Fruit fly (Drosophila melanogaster) whole organism, embryonic: ENCODE results near the gene SNRPG.
A peak's percentile ranks its signal among the peaks of the same experiment; 100 is the strongest.

Experiments used
- BEAF-32 ChIP-seq: fragments of 200-800 bp; sonication (Bioruptor generic); optimal IDR thresholded peaks from 3 replicates; lab custom pipeline; 2017; ENCODE audit warnings: missing biosample characterization, missing genetic modification characterization, mild to moderate bottlenecking, moderate library complexity, missing genetic modification reagents
- CG10209 ChIP-seq: fragments of 200-800 bp; sonication (Bioruptor generic); optimal IDR thresholded peaks from 3 replicates; lab custom pipeline; 2017; ENCODE audit warnings: missing biosample characterization, mild to moderate bottlenecking, missing genetic modification characterization, missing genetic modification reagents
- CG10543 ChIP-seq: fragments of 200-800 bp; sonication (Bioruptor generic); optimal IDR thresholded peaks from 3 replicates; lab custom pipeline; 2017; ENCODE audit warnings: missing biosample characterization, mild to moderate bottlenecking, missing genetic modification characterization, moderate library complexity
- CG11696 ChIP-seq: fragments of 200-800 bp; sonication (Bioruptor generic); IDR thresholded peaks from 2 replicates; pipeline ENCODE4 v1.3.6; 2022; ENCODE audit warnings: missing biosample characterization, missing genetic modification characterization
- CG12942 ChIP-seq: fragments of 200-800 bp; sonication (Bioruptor generic); optimal IDR thresholded peaks from 3 replicates; lab custom pipeline; 2016; ENCODE audit warnings: missing biosample characterization, missing genetic modification characterization
- CG13624 ChIP-seq: fragments of 200-800 bp; sonication (Bioruptor generic); optimal IDR thresholded peaks from 2 replicates; lab custom pipeline; 2016; ENCODE audit warnings: missing biosample characterization, missing genetic modification characterization
- CG13894 ChIP-seq: fragments of 200-800 bp; sonication (Bioruptor generic); optimal IDR thresholded peaks from 3 replicates; lab custom pipeline; 2018; ENCODE audit warnings: missing biosample characterization, mild to moderate bottlenecking, missing genetic modification characterization, moderate library complexity
- CG14710 ChIP-seq: fragments of 200-800 bp; sonication (Bioruptor generic); optimal IDR thresholded peaks from 3 replicates; lab custom pipeline; 2019; ENCODE audit warnings: missing biosample characterization, mild to moderate bottlenecking, missing genetic modification characterization, moderate library complexity
- CG16815 ChIP-seq: fragments of 200-800 bp; sonication (Bioruptor generic); optimal IDR thresholded peaks from 3 replicates; lab custom pipeline; 2017; ENCODE audit warnings: missing biosample characterization, mild to moderate bottlenecking, missing genetic modification characterization
- CG17802 ChIP-seq: fragments of 200-800 bp; sonication (Bioruptor generic); optimal IDR thresholded peaks from 2 replicates; lab custom pipeline; 2018; ENCODE audit warnings: missing biosample characterization, mild to moderate bottlenecking, missing genetic modification characterization, moderate library complexity
- CG18476 ChIP-seq: fragments of 200-800 bp; sonication (Bioruptor generic); optimal IDR thresholded peaks from 2 replicates; lab custom pipeline; 2016; ENCODE audit warnings: missing biosample characterization, mild to moderate bottlenecking, missing genetic modification characterization
- CG34224 ChIP-seq: fragments of 200-800 bp; sonication (Bioruptor generic); IDR thresholded peaks from 3 replicates; pipeline ENCODE4 v1.3.6; 2022; ENCODE audit warnings: missing biosample characterization, missing genetic modification characterization; ENCODE audit not compliant: partially characterized antibody
- CG43689 ChIP-seq: fragments of 200-800 bp; sonication (Bioruptor generic); IDR thresholded peaks from 2 replicates; pipeline ENCODE4 v1.3.6; 2022; ENCODE audit warnings: missing biosample characterization, missing genetic modification characterization
- CG4707 ChIP-seq: fragments of 200-800 bp; sonication (Bioruptor generic); optimal IDR thresholded peaks from 2 replicates; lab custom pipeline; 2018; ENCODE audit warnings: missing biosample characterization, mild to moderate bottlenecking, missing genetic modification characterization, moderate library complexity
- CG9215 ChIP-seq: fragments of 200-800 bp; sonication (Bioruptor generic); IDR thresholded peaks from 2 replicates; pipeline ENCODE4 v1.3.6; 2022; ENCODE audit warnings: missing biosample characterization, missing genetic modification characterization
- CG9609 ChIP-seq: fragments of 200-800 bp; sonication (Bioruptor generic); optimal IDR thresholded peaks from 3 replicates; lab custom pipeline; 2016; ENCODE audit warnings: missing biosample characterization, missing genetic modification characterization
- CG9727 ChIP-seq: fragments of 200-800 bp; sonication (Bioruptor generic); optimal IDR thresholded peaks from 3 replicates; lab custom pipeline; 2017; ENCODE audit warnings: missing biosample characterization, mild to moderate bottlenecking, missing genetic modification characterization
- CG9797 ChIP-seq: fragments of 200-800 bp; sonication (Bioruptor generic); optimal IDR thresholded peaks from 3 replicates; lab custom pipeline; 2018; ENCODE audit warnings: missing biosample characterization, mild to moderate bottlenecking, missing genetic modification characterization
- Camta ChIP-seq: fragments of 200-800 bp; sonication (Bioruptor generic); optimal IDR thresholded peaks from 2 replicates; lab custom pipeline; 2016; ENCODE audit warnings: missing biosample characterization, missing genetic modification characterization
- CoRest ChIP-seq: fragments of 200-800 bp; sonication (Bioruptor generic); optimal IDR thresholded peaks from 3 replicates; lab custom pipeline; 2018; ENCODE audit warnings: missing biosample characterization, mild to moderate bottlenecking, missing genetic modification characterization, moderate library complexity
- CrebB ChIP-seq: fragments of 200-800 bp; sonication (Bioruptor generic); optimal IDR thresholded peaks from 3 replicates; lab custom pipeline; 2018; ENCODE audit warnings: missing biosample characterization, mild to moderate bottlenecking, missing genetic modification characterization
- Drgx ChIP-seq: fragments of 200-800 bp; sonication (Bioruptor generic); IDR thresholded peaks from 2 replicates; pipeline ENCODE4 v1.3.6; 2022; ENCODE audit warnings: missing biosample characterization, missing genetic modification characterization
- Fer1 ChIP-seq: fragments of 200-800 bp; sonication (Bioruptor generic); optimal IDR thresholded peaks from 2 replicates; lab custom pipeline; 2017; ENCODE audit warnings: missing biosample characterization, mild to moderate bottlenecking, missing genetic modification characterization
- Fer3 ChIP-seq: fragments of 200-800 bp; sonication (Bioruptor generic); optimal IDR thresholded peaks from 2 replicates; lab custom pipeline; 2018; ENCODE audit warnings: missing biosample characterization, mild to moderate bottlenecking, missing genetic modification characterization, moderate library complexity
- Hsf ChIP-seq: fragments of 200-800 bp; sonication (Bioruptor generic); optimal IDR thresholded peaks from 3 replicates; lab custom pipeline; 2016; ENCODE audit warnings: missing biosample characterization, missing genetic modification characterization
- al ChIP-seq: fragments of 200-800 bp; sonication (Bioruptor generic); IDR thresholded peaks from 2 replicates; pipeline ENCODE4 v1.3.6; 2022; ENCODE audit warnings: missing biosample characterization, missing genetic modification characterization
- ash1 ChIP-seq: fragments of 200-800 bp; sonication (Bioruptor generic); optimal IDR thresholded peaks from 2 replicates; lab custom pipeline; 2018; ENCODE audit warnings: missing biosample characterization, mild to moderate bottlenecking, missing genetic modification characterization
- bcd ChIP-seq: fragments of 200-800 bp; sonication (Bioruptor generic); optimal IDR thresholded peaks from 2 replicates; lab custom pipeline; 2017; ENCODE audit warnings: missing biosample characterization, mild to moderate bottlenecking, missing genetic modification characterization
- bsh ChIP-seq, 2 experiments: fragments of 200-800 bp; sonication (Bioruptor generic); optimal IDR thresholded peaks; 2 replicates each; lab custom pipeline; 2017 to 2018; ENCODE audit warnings: mild to moderate bottlenecking in 2 of 2, missing biosample characterization in 2 of 2, missing genetic modification characterization in 2 of 2, moderate library complexity in 1 of 2
- dmrt11E ChIP-seq: fragments of 200-800 bp; sonication (Bioruptor generic); optimal IDR thresholded peaks from 3 replicates; lab custom pipeline; 2018; ENCODE audit warnings: missing biosample characterization, mild to moderate bottlenecking, missing genetic modification characterization, moderate library complexity
- en ChIP-seq: fragments of 200-800 bp; sonication (Bioruptor generic); optimal IDR thresholded peaks from 2 replicates; lab custom pipeline; 2016; ENCODE audit warnings: missing biosample characterization, missing genetic modification characterization
- ftz-f1 ChIP-seq: fragments of 200-800 bp; sonication (Bioruptor generic); optimal IDR thresholded peaks from 2 replicates; lab custom pipeline; 2016; ENCODE audit warnings: missing biosample characterization, missing genetic modification characterization
- kay ChIP-seq: fragments of 200-800 bp; sonication (Bioruptor generic); optimal IDR thresholded peaks from 2 replicates; lab custom pipeline; 2016; ENCODE audit warnings: missing biosample characterization, missing genetic modification characterization
- ken ChIP-seq: fragments of 200-800 bp; sonication (Bioruptor generic); IDR thresholded peaks from 3 replicates; pipeline ENCODE4 v1.3.6; 2022; ENCODE audit warnings: missing biosample characterization, missing genetic modification characterization
- kni ChIP-seq: fragments of 200-800 bp; sonication (Bioruptor generic); optimal IDR thresholded peaks from 3 replicates; lab custom pipeline; 2017; ENCODE audit warnings: mild to moderate bottlenecking, missing biosample characterization, missing genetic modification reagents, missing genetic modification characterization
- lbe ChIP-seq: fragments of 200-800 bp; sonication (Bioruptor generic); optimal IDR thresholded peaks from 2 replicates; lab custom pipeline; 2016; ENCODE audit warnings: missing biosample characterization, mild to moderate bottlenecking, missing genetic modification characterization
- lola ChIP-seq, 3 experiments: fragments of >200 bp in 2 of 3; fragments of 200-800 bp in 1 of 3; sonication (Bioruptor generic) in 1 of 3; optimal IDR thresholded peaks; 2 replicates each; lab custom pipeline; 2017 to 2019; ENCODE audit warnings: missing biosample characterization in 3 of 3, missing genetic modification characterization in 3 of 3, mild to moderate bottlenecking in 1 of 3, moderate library complexity in 1 of 3
- mam ChIP-seq: fragments of 200-800 bp; sonication (Bioruptor generic); optimal IDR thresholded peaks from 3 replicates; lab custom pipeline; 2016; ENCODE audit warnings: missing biosample characterization, missing genetic modification characterization
- pfk ChIP-seq: fragments of 200-800 bp; sonication (Bioruptor generic); optimal IDR thresholded peaks from 2 replicates; lab custom pipeline; 2018; ENCODE audit warnings: missing biosample characterization, mild to moderate bottlenecking, missing genetic modification characterization, moderate library complexity
- row ChIP-seq: fragments of 200-800 bp; sonication (Bioruptor generic); IDR thresholded peaks from 3 replicates; pipeline ENCODE4 v1.3.6; 2022; ENCODE audit warnings: missing biosample characterization, missing genetic modification characterization
- sima ChIP-seq: fragments of 200-800 bp; sonication (Bioruptor generic); optimal IDR thresholded peaks from 2 replicates; lab custom pipeline; 2016; ENCODE audit warnings: missing biosample characterization, missing genetic modification characterization
- slp2 ChIP-seq: fragments of 200-800 bp; sonication (Bioruptor generic); optimal IDR thresholded peaks from 2 replicates; lab custom pipeline; 2016; ENCODE audit warnings: missing biosample characterization, missing genetic modification characterization
- vvl ChIP-seq: fragments of 200-800 bp; sonication (Bioruptor generic); IDR thresholded peaks from 2 replicates; pipeline ENCODE4 v1.3.6; 2022; ENCODE audit warnings: missing biosample characterization, missing genetic modification characterization

Gene SNRPG

dm6 chrX:16633181-16633957 is 6.8 kb downstream of the SNRPG start (continued):
- TF ChIP-seq CG10543 (GFP tag; lab: Kevin White, UChicago) = no peak
- no peak for TF ChIP-seq ken
- no peak for TF ChIP-seq CG18476 (GFP tag; lab: Kevin White, UChicago)
- TF ChIP-seq CG12942 (GFP tag; lab: Kevin White, UChicago) = no peak
- peak; percentile 4 for TF ChIP-seq CG10209 (GFP tag; lab: Kevin White, UChicago)
- no peak for TF ChIP-seq mam (GFP tag; lab: Kevin White, UChicago)
- TF ChIP-seq vvl (GFP tag; lab: Robert Waterston, UW) = peak; percentile 40; the same call in 1 of the 2 replicates
- TF ChIP-seq CG9727 (GFP tag; lab: Kevin White, UChicago) = peak; percentile 28
- TF ChIP-seq Fer3 (tag; lab: Kevin White, UChicago) = no peak
- no peak for TF ChIP-seq Camta (GFP tag; lab: Kevin White, UChicago)
- TF ChIP-seq Fer1 (GFP tag; lab: Kevin White, UChicago) = no peak
- peak; percentile 28; the same call in 1 of the 2 replicates for TF ChIP-seq Drgx (GFP tag; lab: Robert Waterston, UW)
- peak in 1 of 2 experiments; percentile 56 for TF ChIP-seq bsh (GFP tag; optimal IDR thresholded peaks at IDR 0.05; lab: Kevin White, UChicago)
- no peak for TF ChIP-seq CG43689
- TF ChIP-seq lbe (GFP tag; lab: Kevin White, UChicago) = no peak
- no peak for TF ChIP-seq en (GFP tag; lab: Kevin White, UChicago)
- peak; percentile 47; the same call in 1 of the 2 replicates for TF ChIP-seq CG11696 (GFP tag; lab: Robert Waterston, UW)
- no peak for TF ChIP-seq slp2 (GFP tag; lab: Kevin White, UChicago)
- TF ChIP-seq dmrt11E (tag; lab: Kevin White, UChicago) = peak; percentile 4
- no peak for TF ChIP-seq CG14710 (tag; lab: Kevin White, UChicago)
- TF ChIP-seq row = peak; percentile 20; the same call in 2 of the 3 replicates
- peak in 1 of 3 experiments; percentile 10 for TF ChIP-seq lola (GFP tag; optimal IDR thresholded peaks at IDR 0.05; lab: Kevin White, UChicago)
- TF ChIP-seq al (GFP tag; lab: Robert Waterston, UW) = no peak
- TF ChIP-seq CG16815 (GFP tag; lab: Kevin White, UChicago) = no peak
- TF ChIP-seq CG34224 (GFP tag; lab: Robert Waterston, UW) = no peak
- TF ChIP-seq CG9215 (GFP tag; lab: Robert Waterston, UW) = 0 out of 2 replicates have a peak, but pooled peaks have one; percentile 14
- TF ChIP-seq, all 482 proteins: peak for 22

dm6 chrX:16632135-16632534 is 8.1 kb downstream of the SNRPG start, which contains the start of gene CG9777:
Gene CG9777 (minus strand): TSS chrX:16632235.
- no peak for TF ChIP-seq sima (GFP tag; lab: Kevin White, UChicago)
- TF ChIP-seq CG9797 (GFP tag; lab: Kevin White, UChicago) = no peak
- TF ChIP-seq BEAF-32 (GFP tag; lab: Kevin White, UChicago) = no peak
- no peak for TF ChIP-seq kni (GFP tag; lab: Kevin White, UChicago)
- TF ChIP-seq CG17802 (tag; lab: Kevin White, UChicago) = no peak
- no peak for TF ChIP-seq CG13894
- no peak for TF ChIP-seq pfk (GFP tag; lab: Kevin White, UChicago)
- TF ChIP-seq bcd (GFP tag; lab: Kevin White, UChicago) = no peak
- TF ChIP-seq kay (GFP tag; lab: Kevin White, UChicago) = no peak
- TF ChIP-seq CrebB (tag; lab: Kevin White, UChicago) = no peak
- no peak for TF ChIP-seq CoRest (tag; lab: Kevin White, UChicago)
- no peak for TF ChIP-seq ftz-f1
- no peak for TF ChIP-seq CG13624 (GFP tag; lab: Kevin White, UChicago)
- no peak for TF ChIP-seq ash1 (GFP tag; lab: Kevin White, UChicago)
- TF ChIP-seq CG9609 (GFP tag; lab: Kevin White, UChicago) = no peak
- no peak for TF ChIP-seq Hsf (GFP tag; lab: Kevin White, UChicago)
- TF ChIP-seq CG4707 (GFP tag; lab: Kevin White, UChicago) = no peak
